Fruit fly (Drosophila melanogaster): ENCODE results near the gene CG3706.

The CG3706 gene

dm6 chrX:947450-948284, 15.4 kb upstream of the CG3706 start, which contains the start of gene CG3699 (continued):
- TF ChIP-seq bigmax (GFP tag; optimal IDR thresholded peaks at IDR 0.05) (no peak), CG18619 (GFP tag; optimal IDR thresholded peaks at IDR 0.05) (peak; percentile 43), CG33213 (GFP tag; optimal IDR thresholded peaks at IDR 0.05) (no peak), ranshi (GFP tag; IDR thresholded peaks at IDR 0.05) (no peak), NfI (GFP tag; optimal IDR thresholded peaks at IDR 0.05) (peak; percentile 31), NC2α (GFP tag; optimal IDR thresholded peaks at IDR 0.05) (no peak), lilli (GFP tag; optimal IDR thresholded peaks at IDR 0.05) (peak; percentile 66), pfk (GFP tag; optimal IDR thresholded peaks at IDR 0.05) (no peak), CG14014 (GFP tag; IDR thresholded peaks at IDR 0.05) (peak; percentile 46; the same call in 1 of the 2 replicates), salm (tag; optimal IDR thresholded peaks at IDR 0.05) (no peak), CG4404 (GFP tag; IDR thresholded peaks at IDR 0.05) (no peak), gt (GFP tag; IDR thresholded peaks at IDR 0.05) (no peak), her (GFP tag; optimal IDR thresholded peaks at IDR 0.05) (no peak), Dek (tag; optimal IDR thresholded peaks at IDR 0.05) (peak; percentile 7), HmgZ (tag; optimal IDR thresholded peaks at IDR 0.05) (peak; percentile 1), pum (GFP tag; optimal IDR thresholded peaks at IDR 0.05) (no peak), Sry-β (GFP tag; optimal IDR thresholded peaks at IDR 0.05) (no peak), CG17568 (GFP tag; optimal IDR thresholded peaks at IDR 0.05) (no peak), CG11560 (tag; IDR thresholded peaks at IDR 0.05) (no peak), Hmr (GFP tag; optimal IDR thresholded peaks at IDR 0.05) (peak; percentile 56), Lim3 (GFP tag; IDR thresholded peaks at IDR 0.05) (no peak), CG17829 (tag; optimal IDR thresholded peaks at IDR 0.05) (no peak), CG15269 (tag; optimal IDR thresholded peaks at IDR 0.05) (peak; percentile 67), grau (tag; optimal IDR thresholded peaks at IDR 0.05) (peak; percentile 67), CG7839 (tag; optimal IDR thresholded peaks at IDR 0.05) (peak; percentile 70), Taf1 (GFP tag; IDR thresholded peaks at IDR 0.05) (no peak), Dip3 (GFP tag; optimal IDR thresholded peaks at IDR 0.05) (no peak), CG12391 (tag; optimal IDR thresholded peaks at IDR 0.05) (peak; percentile 27), D19B (GFP tag; optimal IDR thresholded peaks at IDR 0.05) (peak; percentile 12), CG2202 (tag; optimal IDR thresholded peaks at IDR 0.05) (no peak), CG18476 (GFP tag; optimal IDR thresholded peaks at IDR 0.05) (no peak), CG8359 (GFP tag; optimal IDR thresholded peaks at IDR 0.05; ENCODE audit: borderline replicate concordance) (no peak), zen2 (GFP tag; IDR thresholded peaks at IDR 0.05; ENCODE audit: partially characterized antibody) (no peak), Spps (tag; optimal IDR thresholded peaks at IDR 0.05) (no peak), CG34224 (GFP tag; IDR thresholded peaks at IDR 0.05; ENCODE audit: partially characterized antibody) (no peak), lov (optimal IDR thresholded peaks at IDR 0.05) (no peak), lov (GFP tag; IDR thresholded peaks at IDR 0.05) (no peak), CG4617 (GFP tag; optimal IDR thresholded peaks at IDR 0.05; ENCODE audit: borderline replicate concordance) (no peak), Jarid2 (GFP tag; optimal IDR thresholded peaks at IDR 0.05) (peak; percentile 27), inv (GFP tag; IDR thresholded peaks at IDR 0.05; ENCODE audit: partially characterized antibody) (no peak), toy (GFP tag; IDR thresholded peaks at IDR 0.05) (no peak), CG17912 (GFP tag; optimal IDR thresholded peaks at IDR 0.05) (no peak), HLHmδ (GFP tag; optimal IDR thresholded peaks at IDR 0.05) (no peak), Hey (tag; optimal IDR thresholded peaks at IDR 0.05) (no peak), MBD-R2 (GFP tag; IDR thresholded peaks at IDR 0.05) (no peak), CG1602 (GFP tag; optimal IDR thresholded peaks at IDR 0.05) (no peak), CG4424 (GFP tag; optimal IDR thresholded peaks at IDR 0.05) (peak; percentile 38), CG10431 (GFP tag; optimal IDR thresholded peaks at IDR 0.05) (no peak), CG17359 (tag; optimal IDR thresholded peaks at IDR 0.05) (no peak)

All from whole organism, embryonic.